Fruit fly (Drosophila melanogaster) whole organism, pupa: ENCODE results near the gene CG13300.

Source experiments
- CG10348 ChIP-seq: fragments of 200-800 bp; sonication (Bioruptor generic); IDR thresholded peaks from 2 replicates; pipeline ENCODE4 v1.3.6; 2022; ENCODE audit warnings: missing biosample characterization, missing genetic modification characterization
- CG13204 ChIP-seq: fragments of 200-800 bp; sonication (Bioruptor generic); optimal IDR thresholded peaks from 2 replicates; lab custom pipeline; 2018; ENCODE audit warnings: missing biosample characterization, mild to moderate bottlenecking, missing genetic modification characterization, moderate library complexity
- CG4496 ChIP-seq: fragments of 200-800 bp; sonication (Bioruptor generic); IDR thresholded peaks from 3 replicates; pipeline ENCODE4 v1.3.6; 2022; ENCODE audit warnings: missing biosample characterization, missing genetic modification characterization
- D1 ChIP-seq: fragments of 200-800 bp; sonication (Bioruptor generic); optimal IDR thresholded peaks from 2 replicates; lab custom pipeline; 2018; ENCODE audit warnings: missing biosample characterization, mild to moderate bottlenecking, missing genetic modification characterization, moderate library complexity
- EcR ChIP-seq: fragments of 200-800 bp; sonication (Bioruptor generic); optimal IDR thresholded peaks from 3 replicates; lab custom pipeline; 2019; ENCODE audit warnings: missing biosample characterization, missing genetic modification characterization, mild to moderate bottlenecking, moderate library complexity, missing genetic modification reagents
- Pif1A ChIP-seq: fragments of 200-800 bp; sonication (Bioruptor generic); optimal IDR thresholded peaks from 3 replicates; lab custom pipeline; 2016; ENCODE audit warnings: missing biosample characterization, missing genetic modification characterization
- Snoo ChIP-seq: fragments of 200-800 bp; sonication (Bioruptor generic); optimal IDR thresholded peaks from 3 replicates; lab custom pipeline; 2017; ENCODE audit warnings: missing biosample characterization, mild to moderate bottlenecking, missing genetic modification characterization, inconsistent platforms
- fd96Ca ChIP-seq: fragments of 200-800 bp; sonication (Bioruptor generic); IDR thresholded peaks from 3 replicates; pipeline ENCODE4 v1.3.6; 2022; ENCODE audit warnings: missing biosample characterization, missing genetic modification characterization

- TF ChIP-seq EcR (GFP tag; lab: Kevin White, UChicago), result no peak
- no peak for TF ChIP-seq CG4496 (GFP tag; lab: Robert Waterston, UW)
- no peak for TF ChIP-seq CG10348
- no peak for TF ChIP-seq fd96Ca
- TF ChIP-seq D1, result no peak
- TF ChIP-seq Snoo, result no peak
- TF ChIP-seq CG13204 (GFP tag; lab: Kevin White, UChicago), result no peak
- TF ChIP-seq Pif1A (GFP tag; lab: Kevin White, UChicago), result no peak
Measured at dm6 chr3L:6310489-6310888, 41.7 kb downstream of the CG13300 start.
